Fruit fly (Drosophila melanogaster) whole organism: ENCODE data around the gene CG16863.

ENCODE experiments used
- CG8478 ChIP-seq: fragments of >200 bp; optimal IDR thresholded peaks from 2 replicates; lab custom pipeline; 2018; ENCODE audit warnings: inconsistent platforms
- Dll ChIP-seq: fragments of >200 bp; optimal IDR thresholded peaks from 2 replicates; lab custom pipeline; 2017
- EcR ChIP-seq, 2 experiments: fragments of >200 bp; optimal IDR thresholded peaks; 2 replicates each; lab custom pipeline; 2017; ENCODE audit warnings: missing biosample characterization in 2 of 2, missing genetic modification characterization in 2 of 2, missing genetic modification reagents in 2 of 2
- pan ChIP-seq: fragments of >200 bp; optimal IDR thresholded peaks from 2 replicates; lab custom pipeline; 2017
- psq ChIP-seq: fragments of >200 bp; optimal IDR thresholded peaks from 2 replicates; lab custom pipeline; 2017
- usp ChIP-seq: fragments of >200 bp; optimal IDR thresholded peaks from 2 replicates; lab custom pipeline; 2017; ENCODE audit warnings: missing biosample characterization, missing genetic modification characterization, mixed read lengths

dm6 chr2L:13842078-13842477 is 51.3 kb downstream of the CG16863 start:
- TF ChIP-seq CG8478: no peak
- no peak for TF ChIP-seq usp (GFP tag; lab: Kevin White, UChicago)
- TF ChIP-seq pan (lab: Kevin White, UChicago): no peak
- TF ChIP-seq EcR (GFP tag; optimal IDR thresholded peaks at IDR 0.05; lab: Kevin White, UChicago): no peak
- no peak for TF ChIP-seq psq (lab: Kevin White, UChicago)
- TF ChIP-seq Dll (lab: Kevin White, UChicago): no peak
